Worm (Caenorhabditis elegans) whole organism, late embryonic: Measurements from ENCODE around the gene F47B8.2.

Source experiments
- C38D4.7 ChIP-seq: fragments of 200-800 bp; sonication (Bioruptor generic); optimal IDR thresholded peaks from 2 replicates; lab custom pipeline; 2018; ENCODE audit warnings: mild to moderate bottlenecking, missing genetic modification characterization, moderate library complexity, missing compliant biosample characterization
- K09A11.1 ChIP-seq: sonication (generic microtip); optimal IDR thresholded peaks from 2 replicates; lab custom pipeline; 2017; ENCODE audit warnings: antibody characterized with exemption, mild to moderate bottlenecking, missing genetic modification characterization, missing compliant biosample characterization; ENCODE audit not compliant: insufficient read depth
- Y22D7AL.16 ChIP-seq: sonication (generic microtip); optimal IDR thresholded peaks from 2 replicates; lab custom pipeline; 2016; ENCODE audit warnings: missing genetic modification characterization, missing compliant biosample characterization
- ahr-1 ChIP-seq: sonication (generic microtip); optimal IDR thresholded peaks from 2 replicates; lab custom pipeline; 2016; ENCODE audit warnings: missing genetic modification characterization, missing compliant biosample characterization
- ama-1 ChIP-seq: fragments of 150-350 bp; optimal IDR thresholded peaks from 2 replicates; lab custom pipeline; 2014
- ceh-2 ChIP-seq: sonication (generic microtip); optimal IDR thresholded peaks from 2 replicates; lab custom pipeline; 2016; ENCODE audit warnings: missing genotype, missing genetic modification characterization, missing compliant biosample characterization
- ceh-22 ChIP-seq: sonication (generic microtip); optimal IDR thresholded peaks from 2 replicates; lab custom pipeline; 2017; ENCODE audit warnings: missing biosample characterization, missing genetic modification characterization
- ceh-24 ChIP-seq: sonication (generic microtip); optimal IDR thresholded peaks from 2 replicates; lab custom pipeline; 2016; ENCODE audit warnings: mild to moderate bottlenecking, missing genetic modification characterization, missing compliant biosample characterization
- ceh-30 ChIP-seq: fragments of 150-350 bp; optimal IDR thresholded peaks from 2 replicates; lab custom pipeline; 2014; ENCODE audit warnings: missing biosample characterization, missing genetic modification characterization
- ceh-31 ChIP-seq: sonication (generic microtip); optimal IDR thresholded peaks from 2 replicates; lab custom pipeline; 2016; ENCODE audit warnings: missing genetic modification characterization, missing compliant biosample characterization
- ceh-34 ChIP-seq: sonication (generic microtip); optimal IDR thresholded peaks from 2 replicates; lab custom pipeline; 2016; ENCODE audit warnings: mild to moderate bottlenecking, missing genetic modification characterization, missing compliant biosample characterization
- ceh-45 ChIP-seq: fragments of 200-800 bp; sonication (Bioruptor generic); IDR thresholded peaks from 2 replicates; pipeline ENCODE4 v1.3.6; 2022; ENCODE audit warnings: missing genetic modification reagents, missing genetic modification characterization, missing compliant biosample characterization
- ceh-48 ChIP-seq: sonication (generic microtip); optimal IDR thresholded peaks from 2 replicates; lab custom pipeline; 2016; ENCODE audit warnings: missing genetic modification characterization, inconsistent platforms, missing compliant biosample characterization
- ceh-6 ChIP-seq: fragments of 200-800 bp; sonication (Bioruptor generic); optimal IDR thresholded peaks from 2 replicates; lab custom pipeline; 2018; ENCODE audit warnings: mild to moderate bottlenecking, missing genetic modification characterization, missing compliant biosample characterization
- ceh-9 ChIP-seq: sonication (generic microtip); optimal IDR thresholded peaks from 2 replicates; lab custom pipeline; 2016; ENCODE audit warnings: mild to moderate bottlenecking, missing genetic modification characterization, inconsistent platforms, missing compliant biosample characterization
- dmd-4 ChIP-seq: sonication (generic microtip); optimal IDR thresholded peaks from 2 replicates; lab custom pipeline; 2016; ENCODE audit warnings: borderline replicate concordance, missing genetic modification characterization, missing compliant biosample characterization
- dve-1 ChIP-seq: sonication (generic microtip); optimal IDR thresholded peaks from 2 replicates; lab custom pipeline; 2017; ENCODE audit warnings: antibody characterized with exemption, mild to moderate bottlenecking, missing genetic modification characterization, missing compliant biosample characterization
- elt-2 ChIP-seq: sonication (generic microtip); optimal IDR thresholded peaks from 2 replicates; lab custom pipeline; 2016; ENCODE audit warnings: missing genetic modification reagents, missing genetic modification characterization, missing compliant biosample characterization
- elt-4 ChIP-seq: sonication (generic microtip); optimal IDR thresholded peaks from 2 replicates; lab custom pipeline; 2016; ENCODE audit warnings: missing genetic modification characterization, missing compliant biosample characterization
- ets-4 ChIP-seq: sonication (generic microtip); optimal IDR thresholded peaks from 2 replicates; lab custom pipeline; 2016; ENCODE audit warnings: missing genetic modification characterization, missing compliant biosample characterization
- eyg-1 ChIP-seq: sonication (generic microtip); optimal IDR thresholded peaks from 2 replicates; lab custom pipeline; 2016; ENCODE audit warnings: missing genotype, missing genetic modification characterization, missing compliant biosample characterization
- fax-1 ChIP-seq: sonication (generic microtip); optimal IDR thresholded peaks from 2 replicates; lab custom pipeline; 2016; ENCODE audit warnings: missing genotype, missing genetic modification characterization, missing compliant biosample characterization
- gmeb-2 ChIP-seq: sonication (generic microtip); optimal IDR thresholded peaks from 2 replicates; lab custom pipeline; 2016; ENCODE audit warnings: missing genetic modification characterization, inconsistent platforms, missing compliant biosample characterization
- hlh-13 ChIP-seq: fragments of 200-800 bp; sonication (Bioruptor generic); optimal IDR thresholded peaks from 2 replicates; lab custom pipeline; 2018; ENCODE audit warnings: mild to moderate bottlenecking, missing genetic modification characterization, missing compliant biosample characterization
- nfya-1 ChIP-seq: sonication (generic microtip); optimal IDR thresholded peaks from 2 replicates; lab custom pipeline; 2017; ENCODE audit warnings: missing genetic modification characterization, mild to moderate bottlenecking, missing compliant biosample characterization, antibody characterized with exemption, moderate library complexity
- nhr-11 ChIP-seq: fragments of 150-350 bp; optimal IDR thresholded peaks from 2 replicates; lab custom pipeline; 2014; ENCODE audit warnings: missing biosample characterization, missing genetic modification characterization
- nhr-232 ChIP-seq: sonication (generic microtip); optimal IDR thresholded peaks from 2 replicates; lab custom pipeline; 2016; ENCODE audit warnings: missing genetic modification characterization, missing compliant biosample characterization
- odd-2 ChIP-seq: sonication (generic microtip); optimal IDR thresholded peaks from 2 replicates; lab custom pipeline; 2017; ENCODE audit warnings: antibody characterized with exemption, mild to moderate bottlenecking, missing genetic modification characterization, missing compliant biosample characterization
- pag-3 ChIP-seq: sonication (generic microtip); optimal IDR thresholded peaks from 2 replicates; lab custom pipeline; 2016; ENCODE audit warnings: missing compliant biosample characterization, missing genetic modification characterization, borderline replicate concordance
- pax-1 ChIP-seq: fragments of 150-350 bp; optimal IDR thresholded peaks from 2 replicates; lab custom pipeline; 2014; ENCODE audit warnings: missing biosample characterization, missing genetic modification characterization
- pha-2 ChIP-seq: sonication (generic microtip); optimal IDR thresholded peaks from 2 replicates; lab custom pipeline; 2017; ENCODE audit warnings: mild to moderate bottlenecking, missing genetic modification characterization, missing compliant biosample characterization
- pha-4 ChIP-seq: fragments of 150-350 bp; optimal IDR thresholded peaks from 2 replicates; lab custom pipeline; 2018; ENCODE audit warnings: missing biosample characterization, missing genetic modification reagents, missing genetic modification characterization
- pros-1 ChIP-seq: fragments of 150-350 bp; optimal IDR thresholded peaks from 2 replicates; lab custom pipeline; 2014; ENCODE audit warnings: missing biosample characterization, missing genetic modification reagents, missing genetic modification characterization
- sdc-2 ChIP-seq: sonication (generic microtip); optimal IDR thresholded peaks from 2 replicates; lab custom pipeline; 2016; ENCODE audit warnings: missing genotype, missing genetic modification characterization, missing compliant biosample characterization
- sox-4 ChIP-seq: sonication (generic microtip); optimal IDR thresholded peaks from 2 replicates; lab custom pipeline; 2017; ENCODE audit warnings: mild to moderate bottlenecking, missing genetic modification characterization, inconsistent platforms, missing compliant biosample characterization
- tbx-2 ChIP-seq: sonication (generic microtip); optimal IDR thresholded peaks from 2 replicates; lab custom pipeline; 2016; ENCODE audit warnings: missing genetic modification characterization, missing compliant biosample characterization
- ttx-3 ChIP-seq: sonication (generic microtip); optimal IDR thresholded peaks from 2 replicates; lab custom pipeline; 2016; ENCODE audit warnings: missing genetic modification reagents, missing genetic modification characterization, missing compliant biosample characterization
- unc-42 ChIP-seq: sonication (generic microtip); optimal IDR thresholded peaks from 2 replicates; lab custom pipeline; 2016; ENCODE audit warnings: missing genotype, missing genetic modification characterization, missing compliant biosample characterization
- unc-86 ChIP-seq: sonication (generic microtip); optimal IDR thresholded peaks from 2 replicates; lab custom pipeline; 2016; ENCODE audit warnings: missing genetic modification characterization, missing compliant biosample characterization

F47B8.2 gene

DNA sequence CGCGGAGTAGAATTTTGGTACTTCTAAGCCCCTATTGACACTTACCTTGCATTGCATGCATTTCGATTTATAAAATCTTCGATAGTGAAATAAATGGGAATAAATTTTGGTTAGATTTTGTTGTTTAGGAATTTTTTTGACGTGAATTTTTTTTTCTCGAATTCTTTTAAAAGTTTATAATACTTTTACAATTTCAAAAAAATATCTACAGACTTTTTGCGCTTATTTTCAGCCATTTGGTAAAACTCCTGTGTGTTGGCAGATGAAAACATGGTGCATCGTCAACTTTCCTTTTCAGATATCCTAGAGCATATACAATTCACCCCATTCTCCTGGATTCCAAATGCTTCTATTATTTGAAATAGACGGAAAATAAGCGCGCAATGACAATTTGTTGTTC is 25.8 kb downstream of the F47B8.2 start, which contains the start of gene F14D7.18:
F14D7.18 (minus strand) TSS at position 101 of the 400 bp plus-strand sequence.
- TF ChIP-seq ceh-45 (GFP tag; lab: Robert Waterston, UW) (no peak), unc-86 (no peak), pha-2 (no peak), pros-1 (no peak), ceh-48 (no peak), ceh-24 (no peak)
- TF ChIP-seq, all 69 proteins: peak for 0

DNA sequence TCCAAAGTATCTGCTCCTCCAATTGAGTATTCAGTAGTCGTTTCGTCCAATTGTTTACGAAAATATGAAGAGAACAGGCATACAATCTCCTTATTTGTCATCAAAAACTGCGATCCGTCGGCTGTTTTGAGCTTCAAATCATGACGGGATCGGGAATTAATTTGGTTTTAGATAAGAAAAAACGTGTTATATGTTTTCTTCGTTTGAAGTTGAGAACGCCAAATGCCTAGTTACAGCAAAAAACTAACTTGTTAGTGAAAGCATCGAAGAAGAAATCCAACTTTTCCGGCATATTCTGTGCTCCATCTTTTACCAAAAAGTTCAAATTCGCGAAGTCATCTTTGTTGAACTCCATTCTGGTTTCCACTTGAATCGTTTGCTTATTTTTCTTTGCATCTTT is 27.1 kb downstream of the F47B8.2 start, which contains the start of gene F14D7.1:
F14D7.1 (minus strand) TSS at position 101 of the 400 bp plus-strand sequence.
- TF ChIP-seq ceh-30 (no peak), nhr-232 (no peak), C38D4.7 (GFP tag; lab: Kevin White, UChicago) (no peak), ceh-31 (tag; lab: Kevin White, UChicago) (no peak), dve-1 (tag; lab: Kevin White, UChicago) (no peak), dmd-4 (no peak), pha-4 (tag; lab: Kevin White, UChicago) (no peak), pros-1 (no peak), ets-4 (tag; lab: Kevin White, UChicago) (no peak), nhr-11 (tag; lab: Kevin White, UChicago) (no peak), ceh-34 (tag; lab: Kevin White, UChicago) (no peak), ama-1 (lab: Kevin White, UChicago) (no peak), eyg-1 (tag; lab: Kevin White, UChicago) (no peak), Y22D7AL.16 (no peak), sox-4 (tag; lab: Kevin White, UChicago) (no peak), ceh-6 (no peak)

DNA sequence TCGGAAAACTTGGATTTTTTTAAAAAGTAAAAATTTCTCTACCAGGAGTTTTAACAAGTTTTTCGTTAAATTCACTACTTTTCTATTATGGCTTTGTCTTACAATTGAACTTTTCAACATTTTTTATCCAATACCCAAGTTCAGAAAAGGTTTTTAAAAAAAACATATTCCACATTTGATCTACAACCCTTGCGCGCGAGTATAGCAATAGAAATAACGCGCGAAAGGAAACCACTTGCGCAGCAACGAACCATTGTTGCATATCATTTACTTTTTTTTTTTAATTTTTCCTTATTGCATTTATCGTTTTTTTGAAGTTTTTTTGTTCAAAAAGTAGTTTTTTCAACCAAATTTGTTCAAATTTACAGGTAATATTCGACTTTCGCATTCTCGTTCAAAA is 30.6 kb downstream of the F47B8.2 start, which contains the start of gene F40G12.11:
F40G12.11 (plus strand) TSS at position 369 of the 400 bp plus-strand sequence.
- TF ChIP-seq tbx-2 (tag; lab: Kevin White, UChicago) (no peak), gmeb-2 (tag; lab: Kevin White, UChicago) (no peak), unc-42 (tag; lab: Kevin White, UChicago) (no peak), pax-1 (tag; lab: Kevin White, UChicago) (no peak), odd-2 (tag; lab: Kevin White, UChicago) (no peak), ceh-9 (no peak), ceh-2 (no peak), elt-2 (tag; lab: Kevin White, UChicago) (no peak), fax-1 (no peak), ceh-22 (no peak), elt-4 (no peak), K09A11.1 (tag; lab: Kevin White, UChicago) (no peak)

DNA sequence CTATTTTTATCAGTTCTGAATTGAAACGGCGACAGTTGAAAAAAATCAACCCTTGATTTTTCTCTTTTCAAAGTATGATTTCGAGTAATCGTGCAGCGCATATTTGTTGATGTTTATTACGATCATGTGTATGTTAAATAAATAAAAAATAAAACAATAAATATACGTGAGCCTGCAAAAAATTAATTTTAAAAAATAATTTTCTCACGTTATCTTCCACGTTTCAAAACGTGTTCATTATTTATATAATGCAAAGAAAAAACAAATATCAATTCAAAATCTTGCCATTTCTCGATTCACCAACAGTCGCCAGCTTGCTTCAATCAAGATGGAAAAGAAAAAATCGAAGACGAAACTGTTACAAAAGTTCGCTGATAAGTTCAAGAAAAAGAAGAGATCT is 33.2 kb downstream of the F47B8.2 start, which contains the start of gene F40G12.10:
F40G12.10 (plus strand) TSS at position 301 of the 400 bp plus-strand sequence.
- TF ChIP-seq ceh-45 (GFP tag; lab: Robert Waterston, UW) (no peak), nhr-232 (no peak), hlh-13 (GFP tag; lab: Kevin White, UChicago) (no peak), odd-2 (tag; lab: Kevin White, UChicago) (no peak), ttx-3 (tag; lab: Kevin White, UChicago) (no peak), sdc-2 (tag; lab: Kevin White, UChicago) (no peak), pha-4 (tag; lab: Kevin White, UChicago) (no peak), gmeb-2 (tag; lab: Kevin White, UChicago) (no peak), ahr-1 (no peak), nfya-1 (tag; lab: Kevin White, UChicago) (no peak), ceh-24 (no peak), elt-4 (no peak), pag-3 (tag; lab: Kevin White, UChicago) (no peak), ceh-48 (no peak)
